Worm (Caenorhabditis elegans): ENCODE results near the gene hsp-4.
A peak's percentile ranks its signal among the peaks of the same experiment; 100 is the strongest.

Gene hsp-4

ce11 chrII:7338995-7339394 lies 13.4 kb downstream of the hsp-4 start, which contains the start of gene nhr-21:
nhr-21 (plus strand) TSS chrII:7339229.
- TF ChIP-seq med-1 (GFP tag; optimal IDR thresholded peaks at IDR 0.05; ENCODE audit: insufficient read depth), result no peak
- TF ChIP-seq tab-1 (GFP tag; IDR thresholded peaks at IDR 0.05), result no peak
- no peak for TF ChIP-seq ztf-29 (GFP tag; IDR thresholded peaks at IDR 0.05)
- no peak for TF ChIP-seq ztf-23 (GFP tag; IDR thresholded peaks at IDR 0.05)
- no peak for TF ChIP-seq ref-1 (GFP tag; conservative IDR thresholded peaks at IDR 0.05)
- TF ChIP-seq flt-1 (GFP tag; IDR thresholded peaks at IDR 0.05), result no peak
- TF ChIP-seq klf-2 (GFP tag; conservative IDR thresholded peaks at IDR 0.05), result no peak
- TF ChIP-seq cog-1 (tag; optimal IDR thresholded peaks at IDR 0.05), result no peak
- no peak for TF ChIP-seq T22C8.4 (GFP tag; IDR thresholded peaks at IDR 0.05)

- no peak for TF ChIP-seq tab-1 (GFP tag; IDR thresholded peaks at IDR 0.05)
- peak; percentile 15 for TF ChIP-seq cog-1 (tag; optimal IDR thresholded peaks at IDR 0.05)
Measured at ce11 chrII:7337469-7337893, 15.0 kb downstream of the hsp-4 start.

DNA sequence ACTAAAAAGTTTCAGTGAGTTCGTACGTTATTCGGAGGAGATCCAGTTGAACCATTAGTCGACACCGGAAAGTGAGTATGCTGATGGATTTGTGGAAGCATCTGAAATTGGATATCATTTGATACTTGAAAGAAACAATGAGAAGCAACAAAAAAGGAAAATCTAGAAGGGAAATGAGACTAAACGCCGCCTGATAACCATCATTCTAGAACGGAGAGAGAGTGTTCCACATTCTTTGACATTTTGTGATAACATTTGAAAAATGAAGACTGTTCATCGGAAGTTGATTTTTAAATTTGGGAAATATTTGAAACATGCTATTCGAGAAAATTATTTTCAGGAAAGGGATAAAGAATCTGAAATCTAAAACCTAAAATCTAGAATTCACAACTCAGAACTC lies 21.2 kb downstream of the hsp-4 start, which contains the start of gene npax-1:
npax-1 (minus strand) TSS at position 101 of the 400 bp plus-strand sequence.
- TF ChIP-seq ztf-23 (GFP tag; IDR thresholded peaks at IDR 0.05), result no peak
- no peak for TF ChIP-seq cog-1 (tag; optimal IDR thresholded peaks at IDR 0.05)
- TF ChIP-seq klf-2 (GFP tag; conservative IDR thresholded peaks at IDR 0.05), result no peak
- no peak for TF ChIP-seq flt-1 (GFP tag; IDR thresholded peaks at IDR 0.05)
- no peak for TF ChIP-seq med-1 (GFP tag; optimal IDR thresholded peaks at IDR 0.05; ENCODE audit: insufficient read depth)
- no peak for TF ChIP-seq tab-1 (GFP tag; IDR thresholded peaks at IDR 0.05)
- TF ChIP-seq T22C8.4 (GFP tag; IDR thresholded peaks at IDR 0.05), result no peak
- no peak for TF ChIP-seq ref-1 (GFP tag; conservative IDR thresholded peaks at IDR 0.05)
- TF ChIP-seq ztf-29 (GFP tag; IDR thresholded peaks at IDR 0.05), result no peak

DNA sequence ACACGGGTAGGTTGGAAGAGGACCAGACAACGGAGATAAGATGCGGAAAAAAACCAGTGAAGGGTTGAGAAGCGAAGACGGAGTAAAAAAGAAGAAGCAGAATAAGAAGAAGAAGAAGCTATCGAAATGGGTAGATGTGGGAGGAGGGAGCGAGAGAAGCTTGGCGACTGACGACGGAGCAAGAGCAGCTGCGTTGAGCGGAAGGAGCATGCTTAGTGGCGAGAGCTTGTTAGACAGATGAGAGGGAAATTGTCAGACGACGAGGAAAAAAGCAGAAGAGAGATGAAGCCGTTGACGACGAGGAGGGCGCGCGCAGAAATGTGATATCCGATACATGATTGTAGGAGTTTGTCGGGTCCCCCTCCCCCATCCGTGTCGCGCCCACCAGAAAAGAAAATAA lies 25.4 kb downstream of the hsp-4 start:
- TF ChIP-seq klf-2 (GFP tag; conservative IDR thresholded peaks at IDR 0.05) (no peak), ref-1 (GFP tag; conservative IDR thresholded peaks at IDR 0.05) (no peak), flt-1 (GFP tag; IDR thresholded peaks at IDR 0.05) (no peak), ztf-29 (GFP tag; IDR thresholded peaks at IDR 0.05) (no peak), tab-1 (GFP tag; IDR thresholded peaks at IDR 0.05) (no peak), ztf-23 (GFP tag; IDR thresholded peaks at IDR 0.05) (no peak), T22C8.4 (GFP tag; IDR thresholded peaks at IDR 0.05) (no peak)

- no peak for TF ChIP-seq klf-2 (GFP tag; conservative IDR thresholded peaks at IDR 0.05)
- TF ChIP-seq ztf-23 (GFP tag; IDR thresholded peaks at IDR 0.05), result no peak
- no peak for TF ChIP-seq cog-1 (tag; optimal IDR thresholded peaks at IDR 0.05)
- TF ChIP-seq tab-1 (GFP tag; IDR thresholded peaks at IDR 0.05), result no peak
- no peak for TF ChIP-seq T22C8.4 (GFP tag; IDR thresholded peaks at IDR 0.05)
- TF ChIP-seq ztf-29 (GFP tag; IDR thresholded peaks at IDR 0.05), result no peak
- TF ChIP-seq ref-1 (GFP tag; conservative IDR thresholded peaks at IDR 0.05), result no peak
- no peak for TF ChIP-seq med-1 (GFP tag; optimal IDR thresholded peaks at IDR 0.05; ENCODE audit: insufficient read depth)
- no peak for TF ChIP-seq flt-1 (GFP tag; IDR thresholded peaks at IDR 0.05)
Measured at ce11 chrII:7326199-7326598, 26.2 kb downstream of the hsp-4 start.

DNA sequence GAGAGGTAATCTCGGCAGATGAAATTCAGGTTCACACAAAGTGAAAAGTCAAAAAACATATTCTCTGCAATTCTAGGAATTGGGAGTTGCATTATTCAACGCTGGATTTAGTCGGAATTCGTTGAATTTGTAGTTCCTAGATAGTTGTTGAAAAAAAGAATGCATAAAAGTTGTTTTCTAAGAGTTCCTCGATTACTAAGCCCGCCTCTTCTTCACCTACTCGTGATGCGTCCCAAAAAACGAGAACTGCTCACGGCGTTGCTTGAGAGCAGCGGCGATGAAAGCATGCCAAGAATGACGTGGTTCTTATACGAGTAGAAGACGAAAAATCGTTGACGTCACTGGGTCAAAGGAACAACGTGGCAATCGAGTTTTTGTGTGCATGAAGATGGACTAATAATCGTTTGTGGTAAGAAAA lies 27.4 kb downstream of the hsp-4 start:
- no peak for TF ChIP-seq T22C8.4 (GFP tag; IDR thresholded peaks at IDR 0.05)
- no peak for TF ChIP-seq ztf-29 (GFP tag; IDR thresholded peaks at IDR 0.05)
- TF ChIP-seq ref-1 (GFP tag; conservative IDR thresholded peaks at IDR 0.05), result no peak
- no peak for TF ChIP-seq klf-2 (GFP tag; conservative IDR thresholded peaks at IDR 0.05)
- TF ChIP-seq cog-1 (tag; optimal IDR thresholded peaks at IDR 0.05), result no peak
- TF ChIP-seq ztf-23 (GFP tag; IDR thresholded peaks at IDR 0.05), result no peak
- TF ChIP-seq flt-1 (GFP tag; IDR thresholded peaks at IDR 0.05), result no peak
- TF ChIP-seq tab-1 (GFP tag; IDR thresholded peaks at IDR 0.05), result no peak

DNA sequence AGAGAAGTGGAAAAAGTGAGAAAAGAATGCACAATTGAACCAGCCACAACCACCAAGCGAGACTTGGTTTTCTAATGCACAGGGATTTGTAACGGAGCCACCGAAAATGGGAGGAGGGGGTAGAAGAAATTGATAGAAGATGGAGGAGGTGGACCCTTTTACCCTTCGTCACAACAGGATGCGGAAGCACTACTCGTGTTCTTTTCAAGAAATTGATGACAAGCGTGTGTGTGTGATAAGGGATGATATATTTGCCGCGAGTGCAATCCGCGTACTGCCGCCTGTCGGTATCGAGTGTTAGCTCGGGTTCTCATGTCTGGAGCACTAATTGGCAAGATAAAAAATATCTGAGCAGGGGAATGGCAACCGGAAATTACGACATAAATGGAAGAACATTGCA lies 28.5 kb downstream of the hsp-4 start, which contains the start of gene F21D12.3:
F21D12.3 (minus strand) TSS at position 101 of the 400 bp plus-strand sequence.
- TF ChIP-seq cog-1 (tag; optimal IDR thresholded peaks at IDR 0.05) (no peak), med-1 (GFP tag; optimal IDR thresholded peaks at IDR 0.05; ENCODE audit: insufficient read depth) (no peak), ztf-29 (GFP tag; IDR thresholded peaks at IDR 0.05) (no peak), T22C8.4 (GFP tag; IDR thresholded peaks at IDR 0.05) (no peak), flt-1 (GFP tag; IDR thresholded peaks at IDR 0.05) (no peak), ztf-23 (GFP tag; IDR thresholded peaks at IDR 0.05) (no peak), klf-2 (GFP tag; conservative IDR thresholded peaks at IDR 0.05) (no peak), tab-1 (GFP tag; IDR thresholded peaks at IDR 0.05) (no peak), ref-1 (GFP tag; conservative IDR thresholded peaks at IDR 0.05) (no peak)

- TF ChIP-seq tab-1 (GFP tag; IDR thresholded peaks at IDR 0.05) (no peak), ref-1 (GFP tag; conservative IDR thresholded peaks at IDR 0.05) (no peak), klf-2 (GFP tag; conservative IDR thresholded peaks at IDR 0.05) (no peak), med-1 (GFP tag; optimal IDR thresholded peaks at IDR 0.05; ENCODE audit: insufficient read depth) (no peak), cog-1 (tag; optimal IDR thresholded peaks at IDR 0.05) (no peak), T22C8.4 (GFP tag; IDR thresholded peaks at IDR 0.05) (no peak), ztf-23 (GFP tag; IDR thresholded peaks at IDR 0.05) (no peak), flt-1 (GFP tag; IDR thresholded peaks at IDR 0.05) (no peak), ztf-29 (GFP tag; IDR thresholded peaks at IDR 0.05) (no peak)
Measured at ce11 chrII:7323317-7323716, 29.1 kb downstream of the hsp-4 start.

DNA sequence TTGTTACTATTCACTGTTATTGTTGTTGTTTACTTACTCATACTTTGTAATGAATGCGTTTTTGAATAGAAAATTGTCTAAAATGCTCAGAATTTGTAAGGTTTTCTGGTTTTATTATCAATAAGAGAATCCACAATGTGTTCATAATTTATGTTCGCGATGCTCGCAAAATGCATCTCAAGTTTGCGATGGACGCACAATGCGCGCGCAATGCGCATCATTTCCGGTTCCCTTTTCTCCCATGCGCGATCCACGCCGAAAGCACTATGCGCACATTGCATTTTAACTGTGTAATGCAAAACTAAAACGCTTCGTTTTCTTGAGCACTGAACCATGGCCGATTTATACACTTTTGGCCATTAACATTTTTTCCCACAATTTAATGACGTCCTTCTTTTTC lies 33.0 kb downstream of the hsp-4 start:
- no peak for TF ChIP-seq klf-2 (GFP tag; conservative IDR thresholded peaks at IDR 0.05)
- no peak for TF ChIP-seq tab-1 (GFP tag; IDR thresholded peaks at IDR 0.05)
- TF ChIP-seq flt-1 (GFP tag; IDR thresholded peaks at IDR 0.05), result no peak
- no peak for TF ChIP-seq T22C8.4 (GFP tag; IDR thresholded peaks at IDR 0.05)
- TF ChIP-seq cog-1 (tag; optimal IDR thresholded peaks at IDR 0.05), result no peak
- TF ChIP-seq ztf-23 (GFP tag; IDR thresholded peaks at IDR 0.05), result no peak
- TF ChIP-seq ztf-29 (GFP tag; IDR thresholded peaks at IDR 0.05), result no peak

- TF ChIP-seq flt-1 (GFP tag; IDR thresholded peaks at IDR 0.05), result no peak
- no peak for TF ChIP-seq ztf-29 (GFP tag; IDR thresholded peaks at IDR 0.05)
- TF ChIP-seq med-1 (GFP tag; optimal IDR thresholded peaks at IDR 0.05; ENCODE audit: insufficient read depth), result no peak
- no peak for TF ChIP-seq T22C8.4 (GFP tag; IDR thresholded peaks at IDR 0.05)
- TF ChIP-seq ref-1 (GFP tag; conservative IDR thresholded peaks at IDR 0.05), result no peak
- TF ChIP-seq tab-1 (GFP tag; IDR thresholded peaks at IDR 0.05), result no peak
- TF ChIP-seq ztf-23 (GFP tag; IDR thresholded peaks at IDR 0.05), result no peak
- no peak for TF ChIP-seq klf-2 (GFP tag; conservative IDR thresholded peaks at IDR 0.05)
Measured at ce11 chrII:7317468-7317867, 35.0 kb downstream of the hsp-4 start, which contains the start of gene F21D12.2. F21D12.2 (plus strand) TSS chrII:7317768.

Measured in whole organism, midembryonic.